Worm (Caenorhabditis elegans): ENCODE data around the gene acs-19.

The acs-19 gene

DNA sequence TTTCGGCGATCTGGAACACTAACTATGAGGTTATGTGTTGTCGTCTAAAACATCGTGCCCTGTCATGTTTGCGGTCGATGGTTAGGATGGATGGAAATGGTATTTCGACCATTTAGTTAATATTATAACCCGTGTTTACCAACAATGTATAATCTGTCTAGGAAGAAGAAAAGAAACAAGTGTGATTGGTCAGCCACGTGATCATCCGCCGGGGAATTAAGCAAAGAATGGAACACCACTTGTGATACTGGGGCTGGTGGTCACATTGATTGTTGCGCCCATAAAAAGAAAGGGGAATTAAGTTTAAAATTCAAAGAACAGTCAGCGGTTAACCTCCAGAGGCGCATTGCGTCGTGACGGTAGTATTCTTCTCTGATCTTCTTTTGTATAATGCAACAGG, 11.3 kb downstream of the acs-19 start:
- TF ChIP-seq pha-4 (tag; optimal IDR thresholded peaks at IDR 0.05) (peak; percentile 55), nhr-25 (tag; optimal IDR thresholded peaks at IDR 0.05) (peak; percentile 69), nhr-43 (tag; optimal IDR thresholded peaks at IDR 0.05; ENCODE audit: poor library complexity, severe bottlenecking) (peak; percentile 53), ceh-16 (tag; optimal IDR thresholded peaks at IDR 0.05) (no peak), ceh-9 (tag; optimal IDR thresholded peaks at IDR 0.05) (no peak), egl-5 (tag; optimal IDR thresholded peaks at IDR 0.05) (peak; percentile 56), nhr-23 (tag; optimal IDR thresholded peaks at IDR 0.05) (peak; percentile 43), skn-1 (tag; optimal IDR thresholded peaks at IDR 0.05) (no peak), nhr-67 (tag; optimal IDR thresholded peaks at IDR 0.05) (no peak), elt-2 (tag; optimal IDR thresholded peaks at IDR 0.05) (peak; percentile 58)

DNA sequence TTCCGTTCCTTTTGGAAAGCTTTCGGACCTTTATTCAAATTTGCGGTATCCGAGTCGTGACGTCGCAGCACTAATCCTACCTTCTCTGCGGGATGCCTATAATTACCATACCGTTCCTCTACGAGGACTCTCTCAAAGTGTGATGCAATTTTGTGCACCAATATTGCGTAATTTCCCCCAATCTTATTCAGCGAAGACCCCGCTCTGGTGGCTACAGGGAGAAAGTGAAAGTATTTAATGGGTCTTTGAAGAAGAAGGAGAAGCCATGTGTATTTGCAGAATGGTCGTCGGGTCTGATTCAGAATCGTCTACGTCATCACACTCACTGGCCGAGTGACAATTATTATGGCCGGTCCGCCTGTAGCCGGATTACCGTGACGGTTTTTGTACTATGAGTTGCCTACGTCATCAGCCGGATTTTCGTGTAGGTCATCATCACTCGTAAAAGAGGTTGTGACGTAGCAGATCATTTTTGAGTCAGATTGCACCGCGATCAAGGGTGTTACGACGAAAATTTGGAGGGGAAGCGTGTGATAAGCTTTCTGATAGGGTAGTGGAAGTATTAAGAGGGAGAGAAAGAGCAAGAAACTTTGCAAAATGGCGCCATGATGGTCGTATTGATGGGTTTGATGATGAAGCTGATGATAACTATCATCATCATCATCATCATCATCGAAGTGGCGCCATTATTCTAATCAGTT, 12.1 kb downstream of the acs-19 start:
- TF ChIP-seq hmg-11 (tag; optimal IDR thresholded peaks at IDR 0.05) = no peak
- TF ChIP-seq ceh-16 (tag; optimal IDR thresholded peaks at IDR 0.05) = no peak
- no peak for TF ChIP-seq zag-1 (tag; optimal IDR thresholded peaks at IDR 0.05)
- no peak for TF ChIP-seq sea-2 (GFP tag; optimal IDR thresholded peaks at IDR 0.05)
- no peak for TF ChIP-seq ceh-28 (tag; optimal IDR thresholded peaks at IDR 0.05)
- no peak for TF ChIP-seq nhr-77 (tag; optimal IDR thresholded peaks at IDR 0.05)
- TF ChIP-seq nhr-25 (tag; optimal IDR thresholded peaks at IDR 0.05) = peak; percentile 47
- TF ChIP-seq mdl-1 (tag; optimal IDR thresholded peaks at IDR 0.05) = no peak
- peak; percentile 61 for TF ChIP-seq elt-2 (tag; optimal IDR thresholded peaks at IDR 0.05)
- peak; percentile 60 for TF ChIP-seq pqm-1 (tag; optimal IDR thresholded peaks at IDR 0.05)
- no peak for TF ChIP-seq nhr-11 (tag; optimal IDR thresholded peaks at IDR 0.05)
- no peak for TF ChIP-seq nhr-67 (tag; optimal IDR thresholded peaks at IDR 0.05)

DNA sequence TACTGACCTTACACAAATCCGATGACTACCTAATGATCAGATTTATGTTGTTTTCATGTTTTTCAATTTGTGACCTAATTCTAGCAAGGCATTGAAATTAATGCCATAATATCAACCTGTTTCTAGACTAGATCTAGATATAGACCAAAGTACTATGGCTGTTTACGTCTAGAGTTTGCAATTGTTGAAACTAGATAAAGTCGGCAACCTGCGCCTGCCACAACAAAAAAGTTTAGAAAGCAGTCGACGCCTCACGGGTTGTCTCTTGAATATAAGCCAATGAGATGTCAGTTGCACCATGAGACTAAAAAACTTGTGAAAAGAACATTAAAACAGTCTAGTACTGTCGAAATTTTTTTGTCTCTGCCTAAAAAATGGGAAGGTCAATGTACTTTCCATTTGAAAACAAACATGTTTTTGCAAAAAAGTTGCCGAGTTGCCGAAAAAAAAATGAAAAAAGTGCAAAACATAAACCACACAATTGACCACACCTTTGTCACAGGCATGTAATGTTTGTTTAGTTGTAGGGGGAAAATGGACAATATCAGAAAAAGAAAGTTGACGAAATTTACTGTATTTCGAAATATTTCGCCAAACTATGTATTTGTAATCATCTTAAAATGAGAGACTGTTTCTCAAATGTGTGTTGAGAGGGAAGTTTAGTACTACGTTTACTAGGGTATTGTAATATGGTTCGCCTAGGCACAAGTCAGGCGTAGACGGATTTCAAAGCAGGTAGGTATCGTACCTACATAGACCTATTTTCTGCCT, 14.9 kb downstream of the acs-19 start:
- TF ChIP-seq pha-4 (tag; optimal IDR thresholded peaks at IDR 0.05) (peak; percentile 26), nhr-12 (tag; optimal IDR thresholded peaks at IDR 0.05) (no peak)

DNA sequence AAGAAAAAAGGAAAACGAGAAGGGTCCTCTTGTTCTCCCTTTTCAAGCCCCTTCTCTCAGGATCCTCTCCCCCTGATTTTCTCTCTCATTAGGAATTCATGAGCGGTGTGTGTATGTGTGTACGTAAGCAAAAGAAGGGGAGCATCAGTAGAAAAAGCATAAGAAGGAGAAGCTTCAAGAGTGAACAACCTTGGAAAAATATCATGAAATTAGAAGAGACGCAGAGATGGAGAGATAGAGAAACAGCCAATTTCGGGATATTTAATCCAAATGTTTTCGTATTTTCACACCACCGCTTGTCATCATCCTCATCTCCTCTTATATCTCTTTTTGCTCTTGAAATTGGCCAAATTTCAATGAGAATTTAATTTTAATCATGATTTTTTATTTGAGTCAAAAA, 18.9 kb downstream of the acs-19 start:
- TF ChIP-seq zag-1 (tag; optimal IDR thresholded peaks at IDR 0.05) = no peak
- TF ChIP-seq nhr-11 (tag; optimal IDR thresholded peaks at IDR 0.05) = no peak
- no peak for TF ChIP-seq fkh-2 (tag; optimal IDR thresholded peaks at IDR 0.05)
- no peak for TF ChIP-seq elt-1 (tag; optimal IDR thresholded peaks at IDR 0.05)
- TF ChIP-seq ZK546.5 (tag; optimal IDR thresholded peaks at IDR 0.05) = no peak
- no peak for TF ChIP-seq elt-3 (tag; optimal IDR thresholded peaks at IDR 0.05)
- no peak for TF ChIP-seq nhr-25 (tag; optimal IDR thresholded peaks at IDR 0.05)
- no peak for TF ChIP-seq pqm-1 (tag; optimal IDR thresholded peaks at IDR 0.05)

DNA sequence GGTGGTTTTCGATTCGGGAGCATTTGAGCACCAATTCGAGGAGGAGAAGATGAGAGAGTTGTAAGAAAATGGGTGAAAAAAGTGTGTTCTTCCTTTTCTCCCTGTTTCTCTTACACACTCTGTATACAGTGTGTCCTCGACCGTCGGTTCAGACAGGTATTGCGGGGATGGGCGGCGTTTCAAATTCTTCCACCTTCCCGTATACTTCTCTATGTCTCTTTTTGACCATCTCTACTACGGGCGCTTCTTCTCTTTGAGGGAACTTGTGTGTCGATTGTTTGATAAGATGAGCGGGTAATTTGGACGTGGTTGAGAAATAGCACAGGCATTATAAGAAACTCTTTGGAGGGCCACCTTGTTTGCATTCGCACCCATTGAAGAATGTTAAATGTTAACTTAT, 23.3 kb downstream of the acs-19 start:
- TF ChIP-seq nhr-23 (tag; optimal IDR thresholded peaks at IDR 0.05) (peak; percentile 43), fkh-2 (tag; optimal IDR thresholded peaks at IDR 0.05) (no peak), eor-1 (tag; optimal IDR thresholded peaks at IDR 0.05) (no peak), lin-15B (tag; optimal IDR thresholded peaks at IDR 0.05) (peak; percentile 96), ama-1 (optimal IDR thresholded peaks at IDR 0.05) (no peak), fos-1 (tag; optimal IDR thresholded peaks at IDR 0.05) (no peak), nhr-11 (tag; optimal IDR thresholded peaks at IDR 0.05) (no peak), nhr-67 (tag; optimal IDR thresholded peaks at IDR 0.05) (no peak), ztf-11 (tag; optimal IDR thresholded peaks at IDR 0.05) (no peak), nhr-12 (tag; optimal IDR thresholded peaks at IDR 0.05) (no peak), elt-3 (tag; optimal IDR thresholded peaks at IDR 0.05) (no peak), nfya-1 (tag; optimal IDR thresholded peaks at IDR 0.05; ENCODE audit: insufficient read depth) (peak; percentile 35), snpc-4 (tag; optimal IDR thresholded peaks at IDR 0.05) (no peak), elt-2 (tag; optimal IDR thresholded peaks at IDR 0.05) (peak; percentile 66), ceh-82 (tag; optimal IDR thresholded peaks at IDR 0.05) (no peak), ceh-28 (tag; optimal IDR thresholded peaks at IDR 0.05) (no peak), pha-4 (tag; optimal IDR thresholded peaks at IDR 0.05) (peak; percentile 79), pqm-1 (tag; optimal IDR thresholded peaks at IDR 0.05) (peak; percentile 38), ceh-16 (tag; optimal IDR thresholded peaks at IDR 0.05) (no peak), nhr-25 (tag; optimal IDR thresholded peaks at IDR 0.05) (peak; percentile 53)
